Fruit fly (Drosophila melanogaster): ENCODE results near the gene CG12520.
A peak's percentile ranks its signal among the peaks of the same experiment; 100 is the strongest.

CG12520 gene

DNA sequence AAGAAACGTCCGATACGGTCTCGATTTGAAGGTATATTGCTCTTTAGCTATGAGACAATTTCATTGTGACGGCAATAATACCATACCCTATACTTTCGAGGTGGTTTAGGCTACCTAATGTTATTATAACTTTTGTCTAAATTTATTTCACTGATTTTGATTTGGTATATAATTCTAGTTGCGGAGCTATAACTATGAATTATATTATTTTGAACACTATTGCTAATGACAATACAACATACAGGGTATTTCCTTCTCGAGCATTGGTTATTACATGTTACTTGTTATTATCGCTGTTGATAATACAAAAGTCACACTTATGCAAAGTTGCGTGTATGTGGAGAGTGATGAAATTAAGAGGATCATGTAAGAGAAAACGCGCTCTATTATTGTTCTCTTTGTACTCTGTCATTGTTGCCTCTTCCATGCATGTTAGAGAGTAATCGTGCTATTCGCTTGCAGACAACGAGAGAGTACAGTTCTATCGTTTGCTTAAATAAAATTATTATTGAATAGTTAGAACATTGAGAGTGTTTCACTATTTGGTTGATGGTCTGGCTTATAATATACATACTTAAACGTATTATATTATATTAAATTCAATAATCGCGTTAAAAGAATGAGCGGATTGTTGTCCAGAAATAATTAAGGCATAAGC lies 11.2 kb upstream of the CG12520 start, which contains the start of gene CG32115 (continued):
- TF ChIP-seq CG11696 (GFP tag; IDR thresholded peaks at IDR 0.05) = peak; percentile 86
- TF ChIP-seq dmrt99B (tag; optimal IDR thresholded peaks at IDR 0.05) = peak; percentile 95
- peak; percentile 92 for TF ChIP-seq tap (tag; optimal IDR thresholded peaks at IDR 0.05)
- TF ChIP-seq Mrtf (GFP tag; IDR thresholded peaks at IDR 0.05) = peak; percentile 93
- peak; percentile 93 for TF ChIP-seq B-H1 (GFP tag; IDR thresholded peaks at IDR 0.05)
- peak; percentile 93 for TF ChIP-seq peb (GFP tag; IDR thresholded peaks at IDR 0.05)
- TF ChIP-seq fru (optimal IDR thresholded peaks at IDR 0.05) = no peak
- peak; percentile 96 for TF ChIP-seq gro (GFP tag; optimal IDR thresholded peaks at IDR 0.05)
- peak; percentile 94 for TF ChIP-seq cas (GFP tag; IDR thresholded peaks at IDR 0.05)
- TF ChIP-seq CG13123 (GFP tag; optimal IDR thresholded peaks at IDR 0.05) = peak; percentile 73
- peak; percentile 86 for TF ChIP-seq Sox100B (GFP tag; optimal IDR thresholded peaks at IDR 0.05)
- peak; percentile 86 for TF ChIP-seq pum (GFP tag; optimal IDR thresholded peaks at IDR 0.05)
- peak; percentile 95 for TF ChIP-seq caup (GFP tag; optimal IDR thresholded peaks at IDR 0.05; ENCODE audit: severe bottlenecking)
- TF ChIP-seq Bdp1 (GFP tag; optimal IDR thresholded peaks at IDR 0.05) = peak; percentile 75
- TF ChIP-seq CG7271 (tag; optimal IDR thresholded peaks at IDR 0.05) = peak; percentile 62
- peak; percentile 97 for TF ChIP-seq CoRest (tag; optimal IDR thresholded peaks at IDR 0.05)
- TF ChIP-seq CG8944 (GFP tag; optimal IDR thresholded peaks at IDR 0.05) = peak; percentile 85
- TF ChIP-seq insv (GFP tag; optimal IDR thresholded peaks at IDR 0.05) = no peak
- TF ChIP-seq abd-A (tag; optimal IDR thresholded peaks at IDR 0.05) = no peak
- TF ChIP-seq CG9609 (GFP tag; optimal IDR thresholded peaks at IDR 0.05) = peak; percentile 84
- TF ChIP-seq bowl (GFP tag; IDR thresholded peaks at IDR 0.05) = peak; percentile 85
- TF ChIP-seq gcm2 (GFP tag; optimal IDR thresholded peaks at IDR 0.05) = peak; percentile 79
- no peak for TF ChIP-seq HLHmδ (GFP tag; optimal IDR thresholded peaks at IDR 0.05)
- TF ChIP-seq CG3847 (GFP tag; IDR thresholded peaks at IDR 0.05) = peak; percentile 97
- peak; percentile 71 for TF ChIP-seq CG8290 (GFP tag; optimal IDR thresholded peaks at IDR 0.05)
- peak in 1 of 2 experiments; percentile 98 for TF ChIP-seq CG8290 (tag; optimal IDR thresholded peaks at IDR 0.05)
- peak; percentile 89 for TF ChIP-seq CG7556 (GFP tag; optimal IDR thresholded peaks at IDR 0.05)
- no peak for TF ChIP-seq Tbp (GFP tag; optimal IDR thresholded peaks at IDR 0.05)
- TF ChIP-seq eyg (GFP tag; optimal IDR thresholded peaks at IDR 0.05) = peak; percentile 82
- peak; percentile 93 for TF ChIP-seq CG2889 (GFP tag; IDR thresholded peaks at IDR 0.05)
- no peak for TF ChIP-seq lola (GFP tag; optimal IDR thresholded peaks at IDR 0.05)
- TF ChIP-seq CG12942 (GFP tag; optimal IDR thresholded peaks at IDR 0.05) = peak; percentile 87
- no peak for TF ChIP-seq Sin3A (optimal IDR thresholded peaks at IDR 0.05)
- peak; percentile 81 for TF ChIP-seq CG33213 (GFP tag; optimal IDR thresholded peaks at IDR 0.05)
- peak; percentile 98 for TF ChIP-seq PHDP (tag; optimal IDR thresholded peaks at IDR 0.05)
- TF ChIP-seq D19A (tag; optimal IDR thresholded peaks at IDR 0.05) = peak; percentile 89
- TF ChIP-seq disco-r (GFP tag; optimal IDR thresholded peaks at IDR 0.05) = peak; percentile 77
- peak; percentile 83 for TF ChIP-seq Mad (GFP tag; optimal IDR thresholded peaks at IDR 0.05)
- TF ChIP-seq Ada2b (GFP tag; IDR thresholded peaks at IDR 0.05) = peak; percentile 94
- peak; percentile 95 for TF ChIP-seq CG8924 (tag; optimal IDR thresholded peaks at IDR 0.05)
- no peak for TF ChIP-seq inv (GFP tag; IDR thresholded peaks at IDR 0.05; ENCODE audit: partially characterized antibody)
- TF ChIP-seq Mes4 (GFP tag; optimal IDR thresholded peaks at IDR 0.05) = peak; percentile 74
- peak; percentile 83 for TF ChIP-seq nau (GFP tag; optimal IDR thresholded peaks at IDR 0.05)
- peak; percentile 81; the same call in 2 of the 3 replicates for TF ChIP-seq jigr1 (GFP tag; IDR thresholded peaks at IDR 0.05)
- TF ChIP-seq CG10565 (GFP tag; optimal IDR thresholded peaks at IDR 0.05) = peak; percentile 15
- TF ChIP-seq CG17829 (tag; optimal IDR thresholded peaks at IDR 0.05) = peak; percentile 93
- TF ChIP-seq crp (GFP tag; optimal IDR thresholded peaks at IDR 0.05) = peak in 1 of 2 experiments; percentile 46
- peak; percentile 77 for TF ChIP-seq pnt (GFP tag; optimal IDR thresholded peaks at IDR 0.05)
- TF ChIP-seq en (GFP tag; optimal IDR thresholded peaks at IDR 0.05) = peak; percentile 74
- TF ChIP-seq CG17385 (GFP tag; optimal IDR thresholded peaks at IDR 0.05) = peak; percentile 90
- peak; percentile 75 for TF ChIP-seq sima (GFP tag; optimal IDR thresholded peaks at IDR 0.05)

All from whole organism, embryonic.